Worm (Caenorhabditis elegans) whole organism, L1 larva: ENCODE data around the gene nhr-286.

Experiments used
- C16A3.4 ChIP-seq: fragments of 150-350 bp; optimal IDR thresholded peaks from 2 replicates; lab custom pipeline; 2014; ENCODE audit warnings: missing biosample characterization, missing genetic modification characterization
- aha-1 ChIP-seq: fragments of 150-350 bp; optimal IDR thresholded peaks from 2 replicates; lab custom pipeline; 2014; ENCODE audit warnings: missing biosample characterization, missing genetic modification characterization
- ama-1 ChIP-seq: fragments of 150-350 bp; optimal IDR thresholded peaks from 2 replicates; lab custom pipeline; 2014
- blmp-1 ChIP-seq: fragments of 150-350 bp; optimal IDR thresholded peaks from 2 replicates; lab custom pipeline; 2014; ENCODE audit warnings: missing biosample characterization, missing genetic modification characterization
- ceh-82 ChIP-seq, 3 experiments: fragments of 150-350 bp in 1 of 3; sonication (generic microtip) in 2 of 3; optimal IDR thresholded peaks; 2 replicates each; lab custom pipeline; 2014 to 2017; ENCODE audit warnings: missing biosample characterization in 3 of 3, missing genetic modification characterization in 3 of 3
- ceh-88 ChIP-seq: fragments of 200-800 bp; sonication (Bioruptor generic); IDR thresholded peaks from 2 replicates; pipeline ENCODE4 v1.3.6; 2022; ENCODE audit warnings: missing genetic modification characterization, missing compliant biosample characterization
- ceh-90 ChIP-seq: sonication (generic microtip); optimal IDR thresholded peaks from 2 replicates; lab custom pipeline; 2016; ENCODE audit warnings: missing genetic modification characterization, missing compliant biosample characterization
- dsc-1 ChIP-seq: sonication (generic microtip); optimal IDR thresholded peaks from 2 replicates; lab custom pipeline; 2016; ENCODE audit warnings: mild to moderate bottlenecking, missing genetic modification characterization, missing compliant biosample characterization
- efl-1 ChIP-seq, 4 experiments: fragments of 150-350 bp; optimal IDR thresholded peaks in 3 of 4; peaks in 1 of 4; 1 replicate in 1 of 4; 2 replicates in 3 of 4; lab custom pipeline; 2014; ENCODE audit warnings: missing biosample characterization in 2 of 4, missing genetic modification characterization in 2 of 4, missing genetic modification reagents in 2 of 4
- egl-13 ChIP-seq: sonication (generic microtip); optimal IDR thresholded peaks from 2 replicates; lab custom pipeline; 2016; ENCODE audit warnings: missing genotype, missing genetic modification reagents, missing genetic modification characterization, missing compliant biosample characterization
- elt-2 ChIP-seq: sonication (generic microtip); optimal IDR thresholded peaks from 2 replicates; lab custom pipeline; 2016; ENCODE audit warnings: missing genetic modification characterization, mild to moderate bottlenecking, inconsistent platforms, missing compliant biosample characterization, missing genetic modification reagents
- fkh-4 ChIP-seq: sonication (generic microtip); optimal IDR thresholded peaks from 2 replicates; lab custom pipeline; 2016; ENCODE audit warnings: missing compliant biosample characterization, missing genetic modification characterization, borderline replicate concordance
- fkh-8 ChIP-seq: sonication (generic microtip); optimal IDR thresholded peaks from 2 replicates; lab custom pipeline; 2016; ENCODE audit warnings: mild to moderate bottlenecking, missing genetic modification characterization, missing compliant biosample characterization
- hlh-4 ChIP-seq: sonication (generic microtip); optimal IDR thresholded peaks from 2 replicates; lab custom pipeline; 2016; ENCODE audit warnings: mild to moderate bottlenecking, missing genetic modification characterization, missing compliant biosample characterization
- hpl-2 ChIP-seq: fragments of 150-350 bp; optimal IDR thresholded peaks from 2 replicates; lab custom pipeline; 2014; ENCODE audit warnings: missing biosample characterization, missing genetic modification reagents, missing genetic modification characterization
- isw-1 ChIP-seq: fragments of 200-800 bp; sonication (Bioruptor generic); IDR thresholded peaks from 2 replicates; pipeline ENCODE4 v1.3.6; 2022; ENCODE audit warnings: missing genetic modification characterization, missing compliant biosample characterization
- lin-15B ChIP-seq: fragments of 150-350 bp; sonication (generic microtip); optimal IDR thresholded peaks from 3 replicates; lab custom pipeline; 2014; ENCODE audit warnings: missing biosample characterization, missing genetic modification characterization
- lin-39 ChIP-seq: fragments of 150-350 bp; optimal IDR thresholded peaks from 2 replicates; lab custom pipeline; 2014; ENCODE audit warnings: missing biosample characterization, missing genetic modification reagents, missing genetic modification characterization
- mab-9 ChIP-seq: fragments of 200-800 bp; sonication (Bioruptor generic); IDR thresholded peaks from 2 replicates; pipeline ENCODE4 v1.3.6; 2022; ENCODE audit warnings: missing genetic modification reagents, missing genetic modification characterization, missing compliant biosample characterization
- mef-2 ChIP-seq: fragments of 150-350 bp; optimal IDR thresholded peaks from 2 replicates; lab custom pipeline; 2014; ENCODE audit warnings: missing biosample characterization, missing genetic modification characterization
- mep-1 ChIP-seq: fragments of 150-350 bp; optimal IDR thresholded peaks from 2 replicates; lab custom pipeline; 2014; ENCODE audit warnings: missing biosample characterization, missing genetic modification characterization
- nhr-19 ChIP-seq: fragments of 200-800 bp; sonication (Bioruptor generic); conservative IDR thresholded peaks from 2 replicates; pipeline ENCODE4 v1.3.6; 2022; ENCODE audit warnings: missing genetic modification characterization, missing compliant biosample characterization
- nhr-20 ChIP-seq: sonication (generic microtip); optimal IDR thresholded peaks from 2 replicates; lab custom pipeline; 2016; ENCODE audit warnings: mild to moderate bottlenecking, missing genetic modification characterization, missing compliant biosample characterization
- nhr-47 ChIP-seq: sonication (generic microtip); optimal IDR thresholded peaks from 2 replicates; lab custom pipeline; 2016; ENCODE audit warnings: mild to moderate bottlenecking, missing genetic modification characterization, moderate library complexity, missing compliant biosample characterization
- nhr-71 ChIP-seq: sonication (generic microtip); optimal IDR thresholded peaks from 2 replicates; lab custom pipeline; 2016; ENCODE audit warnings: mild to moderate bottlenecking, missing genetic modification characterization, moderate library complexity, missing compliant biosample characterization
- nhr-77 ChIP-seq: fragments of 150-350 bp; optimal IDR thresholded peaks from 2 replicates; lab custom pipeline; 2014; ENCODE audit warnings: missing biosample characterization, missing genetic modification characterization
- nhr-85 ChIP-seq: sonication (generic microtip); peaks from one replicate; lab custom pipeline; 2016; ENCODE audit warnings: missing genetic modification characterization, inconsistent platforms, missing compliant biosample characterization
- snpc-4 ChIP-seq: fragments of 150-350 bp; optimal IDR thresholded peaks from 2 replicates; lab custom pipeline; 2014; ENCODE audit warnings: missing biosample characterization, missing genetic modification characterization
- sox-4 ChIP-seq: sonication (generic microtip); optimal IDR thresholded peaks from 2 replicates; lab custom pipeline; 2016; ENCODE audit warnings: missing genetic modification characterization, missing compliant biosample characterization
- tbx-2 ChIP-seq: sonication (generic microtip); optimal IDR thresholded peaks from 2 replicates; lab custom pipeline; 2016; ENCODE audit warnings: missing genetic modification characterization, missing compliant biosample characterization
- tlp-1 ChIP-seq: fragments of 150-350 bp; optimal IDR thresholded peaks from 2 replicates; lab custom pipeline; 2014; ENCODE audit warnings: missing biosample characterization, missing genetic modification characterization
- unc-30 ChIP-seq: sonication (generic microtip); optimal IDR thresholded peaks from 2 replicates; lab custom pipeline; 2017; ENCODE audit warnings: missing biosample characterization, missing genetic modification characterization
- unc-86 ChIP-seq: sonication (generic microtip); optimal IDR thresholded peaks from 2 replicates; lab custom pipeline; 2016; ENCODE audit warnings: missing genetic modification characterization, missing compliant biosample characterization
- vab-15 ChIP-seq: sonication (generic microtip); optimal IDR thresholded peaks from 2 replicates; lab custom pipeline; 2017; ENCODE audit warnings: missing genotype, mild to moderate bottlenecking, missing genetic modification characterization, missing compliant biosample characterization
- xbp-1 ChIP-seq: sonication (generic microtip); optimal IDR thresholded peaks from 2 replicates; lab custom pipeline; 2016; ENCODE audit warnings: missing genetic modification characterization, missing compliant biosample characterization
- zag-1 ChIP-seq: fragments of 150-350 bp; optimal IDR thresholded peaks from 2 replicates; lab custom pipeline; 2014; ENCODE audit warnings: missing biosample characterization, missing genetic modification characterization
- zip-4 ChIP-seq: fragments of 200-800 bp; sonication (Bioruptor generic); optimal IDR thresholded peaks from 2 replicates; lab custom pipeline; 2018; ENCODE audit warnings: mild to moderate bottlenecking, missing genetic modification characterization, moderate library complexity, missing compliant biosample characterization
- ztf-11 ChIP-seq, 2 experiments: sonication (generic microtip); optimal IDR thresholded peaks; 2 replicates each; lab custom pipeline; 2016 to 2017; ENCODE audit warnings: missing genetic modification characterization in 2 of 2, missing biosample characterization in 1 of 2, missing compliant biosample characterization in 1 of 2

The nhr-286 gene

DNA sequence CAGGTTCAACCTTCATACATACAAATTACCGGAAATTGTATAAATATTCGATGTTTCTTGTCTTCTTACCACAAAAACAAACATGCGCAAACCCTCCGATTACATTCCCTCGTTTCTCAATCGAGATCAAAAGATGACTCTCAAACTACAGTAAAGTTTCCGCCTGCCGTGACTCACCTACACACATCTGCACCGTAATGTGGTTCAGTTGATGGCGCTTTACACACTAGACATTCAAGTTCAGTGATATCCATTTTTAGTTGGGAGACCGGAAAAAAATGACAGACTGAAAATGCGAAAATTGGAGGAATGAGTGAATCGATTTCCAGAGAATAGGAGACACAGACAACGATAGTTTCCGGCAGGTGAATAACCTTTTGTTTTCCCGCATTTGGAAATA is at the start of gene nhr-286:
Gene nhr-286, minus strand, starts transcription at position 324 of the 400 bp plus-strand sequence.
- TF ChIP-seq ceh-88 (GFP tag; lab: Robert Waterston, UW), result no peak
- peak; percentile 50 for TF ChIP-seq nhr-85 (tag; lab: Kevin White, UChicago)
- no peak for TF ChIP-seq sox-4
- TF ChIP-seq zip-4 (GFP tag; lab: Kevin White, UChicago), result no peak
- TF ChIP-seq ama-1, result peak; percentile 39
- TF ChIP-seq lin-15B (tag; lab: Kevin White, UChicago), result no peak
- TF ChIP-seq nhr-20, result peak; percentile 51
- TF ChIP-seq snpc-4 (tag; lab: Kevin White, UChicago), result no peak
- no peak for TF ChIP-seq ceh-90 (tag; lab: Kevin White, UChicago)
- no peak for TF ChIP-seq mep-1 (tag; lab: Kevin White, UChicago)

DNA sequence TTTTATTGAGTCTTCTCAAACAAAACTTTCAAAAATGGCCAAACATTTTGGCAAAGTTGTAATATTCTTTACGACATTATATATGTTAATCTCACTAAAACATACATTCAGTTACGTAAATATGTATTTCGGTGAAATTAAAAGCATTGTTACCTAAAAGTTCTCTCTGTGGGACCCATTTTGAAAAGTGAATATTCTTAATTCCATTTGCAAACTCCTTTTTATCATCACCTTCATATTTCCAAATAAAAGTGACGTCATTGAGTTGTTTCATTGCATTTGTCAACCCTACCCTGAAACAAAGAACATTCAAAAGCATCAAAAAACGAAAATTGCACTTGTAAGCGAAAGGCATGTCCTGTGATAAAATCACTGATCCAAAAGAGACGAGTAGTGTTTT is 49.0 kb upstream of the nhr-286 start:
- TF ChIP-seq xbp-1 (tag; lab: Kevin White, UChicago) (no peak), nhr-20 (peak; percentile 14), fkh-8 (tag; lab: Kevin White, UChicago) (peak; percentile 29), efl-1 (optimal IDR thresholded peaks at IDR 0.05; lab: Kevin White, UChicago) (no peak), efl-1 (GFP tag; optimal IDR thresholded peaks at IDR 0.05 in 1 of 2; lab: Kevin White, UChicago) (peak in 1 of 2 experiments; percentile 20), nhr-19 (GFP tag; lab: Robert Waterston, UW) (peak; percentile 33), nhr-71 (tag; lab: Kevin White, UChicago) (peak; percentile 14), zag-1 (tag; lab: Kevin White, UChicago) (no peak)

DNA sequence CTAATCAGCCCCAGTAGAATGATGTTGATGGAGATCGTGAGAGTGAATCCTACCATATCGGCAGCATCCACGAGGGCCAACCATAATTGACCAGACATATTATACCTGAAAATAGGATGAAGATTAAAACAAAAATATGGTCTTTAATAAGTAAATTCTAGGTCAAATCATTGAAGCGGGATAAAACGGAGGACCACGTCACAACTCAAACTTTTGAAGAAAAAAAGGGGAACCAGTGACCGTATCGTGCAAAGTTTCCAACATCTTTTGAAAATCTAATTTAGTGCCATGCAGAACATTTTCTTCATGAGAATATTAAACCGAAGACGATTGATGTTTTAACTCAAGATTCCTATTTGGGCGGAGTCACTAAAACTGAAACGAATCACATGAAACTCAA is 46.9 kb upstream of the nhr-286 start, which contains the start of gene str-112:
Gene str-112, minus strand, starts transcription at position 101 of the 400 bp plus-strand sequence.
- no peak for TF ChIP-seq ceh-82 (tag; optimal IDR thresholded peaks at IDR 0.05; lab: Kevin White, UChicago)
- TF ChIP-seq vab-15 (tag; lab: Kevin White, UChicago), result no peak
- TF ChIP-seq aha-1 (tag; lab: Kevin White, UChicago), result no peak
- no peak for TF ChIP-seq hpl-2 (GFP tag; lab: Kevin White, UChicago)
- TF ChIP-seq mef-2 (tag; lab: Kevin White, UChicago), result no peak
- TF ChIP-seq tbx-2 (tag; lab: Kevin White, UChicago), result no peak
- TF ChIP-seq C16A3.4 (tag; lab: Kevin White, UChicago), result no peak
- TF ChIP-seq tlp-1 (tag; lab: Kevin White, UChicago), result no peak
- no peak for TF ChIP-seq elt-2 (tag; lab: Kevin White, UChicago)
- no peak for TF ChIP-seq unc-30 (tag; lab: Kevin White, UChicago)
- TF ChIP-seq lin-15B (tag; lab: Kevin White, UChicago), result no peak
- TF ChIP-seq hlh-4 (tag; lab: Kevin White, UChicago), result no peak
- TF ChIP-seq lin-39 (tag; lab: Kevin White, UChicago), result no peak

DNA sequence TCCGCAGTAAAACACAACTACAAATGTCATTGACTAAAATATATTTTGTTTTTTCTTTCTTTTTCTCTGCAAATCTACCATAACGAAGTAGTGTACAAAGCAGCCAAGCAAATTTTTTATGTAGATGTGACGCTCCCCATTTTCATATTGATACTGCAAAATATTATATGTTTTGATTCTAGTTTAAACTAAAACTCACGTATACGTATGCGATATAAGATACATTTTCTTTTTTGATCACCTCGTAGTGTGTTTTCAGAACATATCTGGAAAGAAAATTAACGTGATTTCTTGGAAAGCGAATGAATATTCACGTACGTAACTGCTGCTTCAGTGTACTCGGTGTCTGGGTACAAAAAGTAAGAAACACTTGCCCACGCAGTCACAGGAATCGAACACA is 45.4 kb upstream of the nhr-286 start:
- TF ChIP-seq ceh-82 (tag; optimal IDR thresholded peaks at IDR 0.05; lab: Kevin White, UChicago) (no peak), ztf-11 (tag; optimal IDR thresholded peaks at IDR 0.05; lab: Kevin White, UChicago) (no peak), efl-1 (optimal IDR thresholded peaks at IDR 0.05; lab: Kevin White, UChicago) (no peak), efl-1 (GFP tag; optimal IDR thresholded peaks at IDR 0.05 in 1 of 2; lab: Kevin White, UChicago) (no peak), sox-4 (no peak), dsc-1 (tag; lab: Kevin White, UChicago) (no peak), nhr-19 (GFP tag; lab: Robert Waterston, UW) (no peak), snpc-4 (tag; lab: Kevin White, UChicago) (no peak), aha-1 (tag; lab: Kevin White, UChicago) (no peak), ama-1 (no peak), egl-13 (tag; lab: Kevin White, UChicago) (no peak), isw-1 (no peak), nhr-47 (no peak), unc-86 (tag; lab: Kevin White, UChicago) (no peak), fkh-4 (tag; lab: Kevin White, UChicago) (no peak), blmp-1 (tag; lab: Kevin White, UChicago) (no peak), nhr-77 (tag; lab: Kevin White, UChicago) (no peak), mab-9 (GFP tag; lab: Robert Waterston, UW) (no peak), tlp-1 (tag; lab: Kevin White, UChicago) (no peak)
